Worm (Caenorhabditis elegans): Measurements from ENCODE around the gene Y55F3AM.21.

The Y55F3AM.21 gene

ce11 chrIV:1006662-1007061, 44.8 kb downstream of the Y55F3AM.21 start:
- TF ChIP-seq sea-1 (GFP tag; conservative IDR thresholded peaks at IDR 0.05) (no peak), flt-1 (GFP tag; IDR thresholded peaks at IDR 0.05) (no peak), ets-7 (tag; optimal IDR thresholded peaks at IDR 0.05) (no peak), tbx-37 (GFP tag; conservative IDR thresholded peaks at IDR 0.05) (no peak), hmg-4 (GFP tag; optimal IDR thresholded peaks at IDR 0.05) (no peak), scrt-1 (GFP tag; IDR thresholded peaks at IDR 0.05) (no peak), tbx-11 (GFP tag; IDR thresholded peaks at IDR 0.05) (no peak), pes-1 (GFP tag; IDR thresholded peaks at IDR 0.05) (no peak), ceh-36 (tag; optimal IDR thresholded peaks at IDR 0.05) (no peak), B0310.2 (tag; optimal IDR thresholded peaks at IDR 0.05) (no peak), ama-1 (optimal IDR thresholded peaks at IDR 0.05) (no peak), F13C5.2 (tag; optimal IDR thresholded peaks at IDR 0.05) (no peak), tra-4 (tag; optimal IDR thresholded peaks at IDR 0.05) (no peak), hmbx-1 (tag; optimal IDR thresholded peaks at IDR 0.05) (no peak), aly-1 (tag; optimal IDR thresholded peaks at IDR 0.05) (no peak), hnd-1 (tag; optimal IDR thresholded peaks at IDR 0.05) (no peak), ceh-13 (GFP tag; optimal IDR thresholded peaks at IDR 0.05) (no peak)

- TF ChIP-seq ceh-36 (tag; optimal IDR thresholded peaks at IDR 0.05) = no peak
- TF ChIP-seq flt-1 (GFP tag; IDR thresholded peaks at IDR 0.05) = no peak
- TF ChIP-seq tbx-11 (GFP tag; IDR thresholded peaks at IDR 0.05) = no peak
- no peak for TF ChIP-seq ets-7 (tag; optimal IDR thresholded peaks at IDR 0.05)
- no peak for TF ChIP-seq aly-1 (tag; optimal IDR thresholded peaks at IDR 0.05)
- TF ChIP-seq hnd-1 (tag; optimal IDR thresholded peaks at IDR 0.05) = no peak
- TF ChIP-seq tra-4 (tag; optimal IDR thresholded peaks at IDR 0.05) = no peak
- TF ChIP-seq B0310.2 (tag; optimal IDR thresholded peaks at IDR 0.05) = no peak
- no peak for TF ChIP-seq sea-1 (GFP tag; conservative IDR thresholded peaks at IDR 0.05)
- TF ChIP-seq pes-1 (GFP tag; IDR thresholded peaks at IDR 0.05) = no peak
- TF ChIP-seq hmg-4 (GFP tag; optimal IDR thresholded peaks at IDR 0.05) = no peak
- TF ChIP-seq ceh-13 (GFP tag; optimal IDR thresholded peaks at IDR 0.05) = no peak
- TF ChIP-seq tbx-37 (GFP tag; conservative IDR thresholded peaks at IDR 0.05) = no peak
- TF ChIP-seq scrt-1 (GFP tag; IDR thresholded peaks at IDR 0.05) = no peak
- no peak for TF ChIP-seq hmbx-1 (tag; optimal IDR thresholded peaks at IDR 0.05)
These were observed 45.7 kb downstream of the Y55F3AM.21 start, which contains the start of gene immp-2 for ce11 chrIV:1005761-1006160. immp-2 (minus strand) TSS chrIV:1005861.

- TF ChIP-seq ceh-36 (tag; optimal IDR thresholded peaks at IDR 0.05) (no peak), F13C5.2 (tag; optimal IDR thresholded peaks at IDR 0.05) (no peak), tbx-37 (GFP tag; conservative IDR thresholded peaks at IDR 0.05) (no peak), hmbx-1 (tag; optimal IDR thresholded peaks at IDR 0.05) (no peak), sea-1 (GFP tag; conservative IDR thresholded peaks at IDR 0.05) (no peak), B0310.2 (tag; optimal IDR thresholded peaks at IDR 0.05) (no peak), ama-1 (optimal IDR thresholded peaks at IDR 0.05) (no peak), ets-7 (tag; optimal IDR thresholded peaks at IDR 0.05) (no peak), tra-4 (tag; optimal IDR thresholded peaks at IDR 0.05) (no peak)
These were observed 51.0 kb downstream of the Y55F3AM.21 start for ce11 chrIV:1000441-1000840.

ce11 chrIV:999675-1000074, 51.8 kb downstream of the Y55F3AM.21 start:
- no peak for TF ChIP-seq pes-1 (GFP tag; IDR thresholded peaks at IDR 0.05)
- TF ChIP-seq hmg-4 (GFP tag; optimal IDR thresholded peaks at IDR 0.05) = no peak
- TF ChIP-seq sea-1 (GFP tag; conservative IDR thresholded peaks at IDR 0.05) = no peak
- TF ChIP-seq ceh-36 (tag; optimal IDR thresholded peaks at IDR 0.05) = no peak
- no peak for TF ChIP-seq ceh-13 (GFP tag; optimal IDR thresholded peaks at IDR 0.05)
- TF ChIP-seq tbx-37 (GFP tag; conservative IDR thresholded peaks at IDR 0.05) = no peak
- TF ChIP-seq flt-1 (GFP tag; IDR thresholded peaks at IDR 0.05) = no peak
- TF ChIP-seq hnd-1 (tag; optimal IDR thresholded peaks at IDR 0.05) = no peak
- TF ChIP-seq ama-1 (optimal IDR thresholded peaks at IDR 0.05) = no peak
- TF ChIP-seq tra-4 (tag; optimal IDR thresholded peaks at IDR 0.05) = no peak
- no peak for TF ChIP-seq B0310.2 (tag; optimal IDR thresholded peaks at IDR 0.05)
- TF ChIP-seq aly-1 (tag; optimal IDR thresholded peaks at IDR 0.05) = no peak
- no peak for TF ChIP-seq ets-7 (tag; optimal IDR thresholded peaks at IDR 0.05)
- no peak for TF ChIP-seq scrt-1 (GFP tag; IDR thresholded peaks at IDR 0.05)
- no peak for TF ChIP-seq tbx-11 (GFP tag; IDR thresholded peaks at IDR 0.05)
- TF ChIP-seq hmbx-1 (tag; optimal IDR thresholded peaks at IDR 0.05) = no peak
- TF ChIP-seq F13C5.2 (tag; optimal IDR thresholded peaks at IDR 0.05) = no peak
